Fruit fly (Drosophila melanogaster) whole organism, embryonic: ENCODE measurements around the gene CG18545.

Source experiments
- CG15011 ChIP-seq: fragments of 200-800 bp; sonication (Bioruptor generic); optimal IDR thresholded peaks from 3 replicates; lab custom pipeline; 2018; ENCODE audit warnings: missing biosample characterization, mild to moderate bottlenecking, missing genetic modification characterization
- CG17802 ChIP-seq: fragments of 200-800 bp; sonication (Bioruptor generic); optimal IDR thresholded peaks from 2 replicates; lab custom pipeline; 2018; ENCODE audit warnings: missing biosample characterization, mild to moderate bottlenecking, missing genetic modification characterization, moderate library complexity
- CG33557 ChIP-seq: fragments of 200-800 bp; sonication (Bioruptor generic); optimal IDR thresholded peaks from 2 replicates; lab custom pipeline; 2019; ENCODE audit warnings: missing biosample characterization, mild to moderate bottlenecking, missing genetic modification characterization, moderate library complexity
- CTCF ChIP-seq: fragments of 200-800 bp; sonication (Bioruptor generic); optimal IDR thresholded peaks from 2 replicates; lab custom pipeline; 2017; ENCODE audit warnings: missing biosample characterization, mild to moderate bottlenecking, missing genetic modification characterization, moderate library complexity
- E2f1 ChIP-seq: fragments of 200-800 bp; sonication (Bioruptor generic); IDR thresholded peaks from 2 replicates; pipeline ENCODE4 v1.3.6; 2022; ENCODE audit warnings: missing biosample characterization, missing genetic modification characterization
- HLHmδ ChIP-seq: fragments of 200-800 bp; sonication (Bioruptor generic); optimal IDR thresholded peaks from 2 replicates; lab custom pipeline; 2018; ENCODE audit warnings: missing biosample characterization, mild to moderate bottlenecking, missing genetic modification characterization, moderate library complexity
- da ChIP-seq: fragments of 200-800 bp; sonication (Bioruptor generic); optimal IDR thresholded peaks from 2 replicates; lab custom pipeline; 2016; ENCODE audit warnings: missing biosample characterization, missing genetic modification characterization
- ems ChIP-seq: fragments of 200-800 bp; sonication (Bioruptor generic); optimal IDR thresholded peaks from 3 replicates; lab custom pipeline; 2016; ENCODE audit warnings: missing biosample characterization, missing genetic modification characterization
- mam ChIP-seq: fragments of 200-800 bp; sonication (Bioruptor generic); optimal IDR thresholded peaks from 3 replicates; lab custom pipeline; 2016; ENCODE audit warnings: missing biosample characterization, missing genetic modification characterization
- repo ChIP-seq: fragments of 200-800 bp; sonication (Bioruptor generic); optimal IDR thresholded peaks from 2 replicates; lab custom pipeline; 2016; ENCODE audit warnings: missing biosample characterization, missing genetic modification characterization

dm6 chr3R:10379409-10379808 lies 38.7 kb downstream of the CG18545 start:
- TF ChIP-seq CG15011 (no peak), repo (GFP tag; lab: Kevin White, UChicago) (no peak), CG33557 (GFP tag; lab: Kevin White, UChicago) (no peak), CG17802 (tag; lab: Kevin White, UChicago) (no peak), mam (no peak), HLHmδ (GFP tag; lab: Kevin White, UChicago) (no peak), ems (no peak), da (GFP tag; lab: Kevin White, UChicago) (no peak), E2f1 (no peak), CTCF (GFP tag; lab: Kevin White, UChicago) (no peak)
